Fruit fly (Drosophila melanogaster) whole organism, embryonic: ENCODE measurements around the gene CAH7.

Experiments
- Adf1 ChIP-seq: fragments of 200-800 bp; sonication (Bioruptor generic); IDR thresholded peaks from 2 replicates; pipeline ENCODE4 v1.3.6; 2022; ENCODE audit warnings: missing biosample characterization, missing genetic modification characterization
- Atf-2 ChIP-seq: fragments of 200-800 bp; sonication (Bioruptor generic); optimal IDR thresholded peaks from 2 replicates; lab custom pipeline; 2016; ENCODE audit warnings: missing biosample characterization, missing genetic modification characterization
- Bgb ChIP-seq: fragments of 200-800 bp; sonication (Bioruptor generic); IDR thresholded peaks from 2 replicates; pipeline ENCODE4 v1.3.6; 2022; ENCODE audit warnings: missing biosample characterization, missing genetic modification characterization; ENCODE audit not compliant: partially characterized antibody
- CG1024 ChIP-seq: fragments of 200-800 bp; sonication (Bioruptor generic); IDR thresholded peaks from 2 replicates; pipeline ENCODE4 v1.3.6; 2022; ENCODE audit warnings: missing biosample characterization, missing genetic modification characterization
- CG10654 ChIP-seq: fragments of 200-800 bp; sonication (Bioruptor generic); optimal IDR thresholded peaks from 2 replicates; lab custom pipeline; 2016; ENCODE audit warnings: missing biosample characterization, missing genetic modification characterization
- CG12155 ChIP-seq: fragments of 200-800 bp; sonication (Bioruptor generic); optimal IDR thresholded peaks from 3 replicates; lab custom pipeline; 2016; ENCODE audit warnings: missing biosample characterization, missing genetic modification characterization
- CG1233 ChIP-seq: fragments of 200-800 bp; sonication (Bioruptor generic); optimal IDR thresholded peaks from 4 replicates; lab custom pipeline; 2018; ENCODE audit warnings: missing biosample characterization, mild to moderate bottlenecking, missing genetic modification characterization
- CG12769 ChIP-seq: fragments of 200-800 bp; sonication (Bioruptor generic); optimal IDR thresholded peaks from 2 replicates; lab custom pipeline; 2019; ENCODE audit warnings: missing biosample characterization, mild to moderate bottlenecking, missing genetic modification characterization, moderate library complexity
- CG14667 ChIP-seq: fragments of 200-800 bp; sonication (Bioruptor generic); IDR thresholded peaks from 2 replicates; pipeline ENCODE4 v1.3.6; 2022; ENCODE audit warnings: missing biosample characterization, missing genetic modification characterization
- CG14710 ChIP-seq: fragments of 200-800 bp; sonication (Bioruptor generic); optimal IDR thresholded peaks from 3 replicates; lab custom pipeline; 2019; ENCODE audit warnings: missing biosample characterization, mild to moderate bottlenecking, missing genetic modification characterization, moderate library complexity
- CG14965 ChIP-seq: fragments of 200-800 bp; sonication (Bioruptor generic); optimal IDR thresholded peaks from 2 replicates; lab custom pipeline; 2016; ENCODE audit warnings: missing biosample characterization, missing genetic modification characterization, borderline replicate concordance
- CG17361 ChIP-seq: fragments of 200-800 bp; sonication (Bioruptor generic); IDR thresholded peaks from 3 replicates; pipeline ENCODE4 v1.3.6; 2022; ENCODE audit warnings: missing biosample characterization, missing genetic modification characterization
- CG17568 ChIP-seq: fragments of 200-800 bp; sonication (Bioruptor generic); optimal IDR thresholded peaks from 2 replicates; lab custom pipeline; 2018; ENCODE audit warnings: missing biosample characterization, mild to moderate bottlenecking, missing genetic modification characterization, moderate library complexity
- CG18011 ChIP-seq: fragments of 200-800 bp; sonication (Bioruptor generic); optimal IDR thresholded peaks from 2 replicates; lab custom pipeline; 2017; ENCODE audit warnings: missing biosample characterization, missing genetic modification characterization, mild to moderate bottlenecking, moderate library complexity, missing genotype
- CG3407 ChIP-seq: fragments of 200-800 bp; sonication (Bioruptor generic); optimal IDR thresholded peaks from 2 replicates; lab custom pipeline; 2018; ENCODE audit warnings: missing biosample characterization, mild to moderate bottlenecking, missing genetic modification characterization
- CG42726 ChIP-seq: fragments of 200-800 bp; sonication (Bioruptor generic); IDR thresholded peaks from 2 replicates; pipeline ENCODE4 v1.3.6; 2022; ENCODE audit warnings: missing biosample characterization, missing genetic modification characterization; ENCODE audit not compliant: partially characterized antibody
- CG7271 ChIP-seq: fragments of 200-800 bp; sonication (Bioruptor generic); optimal IDR thresholded peaks from 2 replicates; lab custom pipeline; 2018; ENCODE audit warnings: missing biosample characterization, mild to moderate bottlenecking, missing genetic modification characterization, moderate library complexity
- CG9437 ChIP-seq: fragments of 200-800 bp; sonication (Bioruptor generic); optimal IDR thresholded peaks from 2 replicates; lab custom pipeline; 2018; ENCODE audit warnings: missing biosample characterization, mild to moderate bottlenecking, missing genetic modification characterization
- CHES-1-like ChIP-seq: fragments of 200-800 bp; sonication (Bioruptor generic); optimal IDR thresholded peaks from 2 replicates; lab custom pipeline; 2016; ENCODE audit warnings: missing biosample characterization, missing genetic modification characterization
- Dfd ChIP-seq, 2 experiments: fragments of >200 bp; optimal IDR thresholded peaks; 2 replicates each; lab custom pipeline; 2017; ENCODE audit warnings: missing biosample characterization in 2 of 2, missing genetic modification characterization in 2 of 2
- Dll ChIP-seq: fragments of 200-800 bp; sonication (Bioruptor generic); IDR thresholded peaks from 4 replicates; pipeline ENCODE4 v1.3.6; 2022; ENCODE audit warnings: missing biosample characterization, missing genetic modification characterization; ENCODE audit not compliant: partially characterized antibody
- Eip74EF ChIP-seq, 2 experiments: fragments of 200-800 bp in 1 of 2; fragments of >200 bp in 1 of 2; sonication (Bioruptor generic) in 1 of 2; optimal IDR thresholded peaks; 2 replicates each; lab custom pipeline; 2017 to 2019; ENCODE audit warnings: missing biosample characterization in 2 of 2, missing genetic modification characterization in 2 of 2, mild to moderate bottlenecking in 1 of 2, moderate library complexity in 1 of 2
- Fer3 ChIP-seq: fragments of 200-800 bp; sonication (Bioruptor generic); optimal IDR thresholded peaks from 2 replicates; lab custom pipeline; 2018; ENCODE audit warnings: missing biosample characterization, mild to moderate bottlenecking, missing genetic modification characterization, moderate library complexity
- Med ChIP-seq: fragments of 200-800 bp; sonication (Bioruptor generic); peaks from one replicate; lab custom pipeline; 2016; ENCODE audit warnings: missing biosample characterization, missing genetic modification characterization, mild to moderate bottlenecking, inconsistent platforms, moderate library complexity
- Rfx ChIP-seq: fragments of 200-800 bp; sonication (Bioruptor generic); IDR thresholded peaks from 2 replicates; pipeline ENCODE4 v1.3.6; 2022; ENCODE audit warnings: missing biosample characterization, missing genetic modification characterization
- Rx ChIP-seq: fragments of 200-800 bp; sonication (Bioruptor generic); IDR thresholded peaks from 2 replicates; pipeline ENCODE4 v1.3.6; 2022; ENCODE audit warnings: missing biosample characterization, missing genetic modification characterization
- abd-A ChIP-seq: fragments of 200-800 bp; sonication (Bioruptor generic); optimal IDR thresholded peaks from 3 replicates; lab custom pipeline; 2019; ENCODE audit warnings: missing biosample characterization, mild to moderate bottlenecking, missing genetic modification characterization, moderate library complexity
- cas ChIP-seq: fragments of 200-800 bp; sonication (Bioruptor generic); IDR thresholded peaks from 2 replicates; pipeline ENCODE4 v1.3.6; 2022; ENCODE audit warnings: missing biosample characterization, missing genetic modification characterization
- dm ChIP-seq: fragments of 200-800 bp; sonication (Bioruptor generic); optimal IDR thresholded peaks from 3 replicates; lab custom pipeline; 2016; ENCODE audit warnings: missing biosample characterization, missing genetic modification characterization
- eve ChIP-seq, 2 experiments: fragments of >200 bp; optimal IDR thresholded peaks; 2 replicates each; lab custom pipeline; 2017; ENCODE audit warnings: missing biosample characterization in 2 of 2, missing genetic modification characterization in 2 of 2
- fu2 ChIP-seq: fragments of 200-800 bp; sonication (Bioruptor generic); optimal IDR thresholded peaks from 2 replicates; lab custom pipeline; 2016; ENCODE audit warnings: missing biosample characterization, missing genetic modification characterization
- gce ChIP-seq: fragments of 200-800 bp; sonication (Bioruptor generic); IDR thresholded peaks from 3 replicates; pipeline ENCODE4 v1.3.6; 2022; ENCODE audit warnings: missing biosample characterization, missing genetic modification characterization
- gsb-n ChIP-seq: fragments of 200-800 bp; sonication (Bioruptor generic); optimal IDR thresholded peaks from 3 replicates; lab custom pipeline; 2018; ENCODE audit warnings: missing biosample characterization, mild to moderate bottlenecking, missing genetic modification characterization
- hb ChIP-seq: fragments of 200-800 bp; sonication (Bioruptor generic); IDR thresholded peaks from 3 replicates; pipeline ENCODE4 v1.3.6; 2022; ENCODE audit warnings: missing biosample characterization, missing genetic modification characterization; ENCODE audit not compliant: partially characterized antibody
- klu ChIP-seq: fragments of 200-800 bp; sonication (Bioruptor generic); IDR thresholded peaks from 2 replicates; pipeline ENCODE4 v1.3.6; 2022; ENCODE audit warnings: missing biosample characterization, missing genetic modification characterization
- lbe ChIP-seq: fragments of 200-800 bp; sonication (Bioruptor generic); optimal IDR thresholded peaks from 2 replicates; lab custom pipeline; 2016; ENCODE audit warnings: missing biosample characterization, mild to moderate bottlenecking, missing genetic modification characterization
- mld ChIP-seq: fragments of 200-800 bp; sonication (Bioruptor generic); IDR thresholded peaks from 3 replicates; pipeline ENCODE4 v1.3.6; 2022; ENCODE audit warnings: missing biosample characterization, missing genetic modification characterization; ENCODE audit not compliant: partially characterized antibody
- oc ChIP-seq: fragments of 200-800 bp; sonication (Bioruptor generic); optimal IDR thresholded peaks from 2 replicates; lab custom pipeline; 2018; ENCODE audit warnings: missing biosample characterization, mild to moderate bottlenecking, missing genetic modification characterization, moderate library complexity
- pan ChIP-seq, 4 experiments: fragments of >200 bp in 3 of 4; fragments of 200-800 bp in 1 of 4; sonication (Bioruptor generic) in 1 of 4; optimal IDR thresholded peaks in 3 of 4; IDR thresholded peaks in 1 of 4; 2 replicates each; pipeline versions ENCODE4 v1.3.6 to Lab custom; 2017 to 2022; ENCODE audit warnings: missing biosample characterization in 2 of 4, missing genetic modification characterization in 2 of 4, mixed read lengths in 1 of 4
- pfk ChIP-seq: fragments of 200-800 bp; sonication (Bioruptor generic); optimal IDR thresholded peaks from 2 replicates; lab custom pipeline; 2018; ENCODE audit warnings: missing biosample characterization, mild to moderate bottlenecking, missing genetic modification characterization, moderate library complexity
- phol ChIP-seq: fragments of 200-800 bp; sonication (Bioruptor generic); optimal IDR thresholded peaks from 3 replicates; lab custom pipeline; 2018; ENCODE audit warnings: missing biosample characterization, mild to moderate bottlenecking, missing genetic modification characterization, moderate library complexity
- pita ChIP-seq: fragments of 200-800 bp; sonication (Bioruptor generic); optimal IDR thresholded peaks from 2 replicates; lab custom pipeline; 2017; ENCODE audit warnings: missing biosample characterization, mild to moderate bottlenecking, missing genetic modification characterization
- pnt ChIP-seq: fragments of 200-800 bp; sonication (Bioruptor generic); optimal IDR thresholded peaks from 3 replicates; lab custom pipeline; 2016; ENCODE audit warnings: missing biosample characterization, missing genetic modification characterization
- prd ChIP-seq, 3 experiments: fragments of >200 bp in 2 of 3; fragments of 200-800 bp in 1 of 3; sonication (Bioruptor generic) in 1 of 3; optimal IDR thresholded peaks in 2 of 3; IDR thresholded peaks in 1 of 3; 2 replicates in 2 of 3; 3 replicates in 1 of 3; pipeline versions ENCODE4 v1.3.6 to Lab custom; 2017 to 2022; ENCODE audit warnings: missing biosample characterization in 1 of 3, missing genetic modification characterization in 1 of 3
- slbo ChIP-seq: fragments of 200-800 bp; sonication (Bioruptor generic); IDR thresholded peaks from 2 replicates; pipeline ENCODE4 v1.3.6; 2022; ENCODE audit warnings: missing biosample characterization, missing genetic modification characterization
- slou ChIP-seq: fragments of 200-800 bp; sonication (Bioruptor generic); optimal IDR thresholded peaks from 3 replicates; lab custom pipeline; 2016; ENCODE audit warnings: missing biosample characterization, missing genetic modification characterization
- slp2 ChIP-seq: fragments of 200-800 bp; sonication (Bioruptor generic); optimal IDR thresholded peaks from 2 replicates; lab custom pipeline; 2016; ENCODE audit warnings: missing biosample characterization, missing genetic modification characterization
- toy ChIP-seq: fragments of 200-800 bp; sonication (Bioruptor generic); IDR thresholded peaks from 2 replicates; pipeline ENCODE4 v1.3.6; 2022; ENCODE audit warnings: missing biosample characterization, missing genetic modification characterization

Gene CAH7

dm6 chr3R:10100498-10101196, 11.4 kb upstream of the CAH7 start (continued):
- TF ChIP-seq CG17361 (GFP tag; lab: Robert Waterston, UW) (no peak), Adf1 (peak; percentile 32; the same call in 1 of the 2 replicates), CG9437 (no peak), CG12155 (GFP tag; lab: Kevin White, UChicago) (peak; percentile 27), Bgb (GFP tag; lab: Robert Waterston, UW) (peak; percentile 56; the same call in 1 of the 2 replicates), phol (peak; percentile 0), oc (tag; lab: Kevin White, UChicago) (no peak), Fer3 (tag; lab: Kevin White, UChicago) (peak; percentile 7), mld (GFP tag; lab: Robert Waterston, UW) (no peak), slou (GFP tag; lab: Kevin White, UChicago) (no peak), pnt (no peak), CG18011 (GFP tag; lab: Kevin White, UChicago) (no peak), klu (no peak), Dll (GFP tag; lab: Robert Waterston, UW) (no peak), CHES-1-like (GFP tag; lab: Kevin White, UChicago) (no peak), slp2 (GFP tag; lab: Kevin White, UChicago) (no peak), CG1024 (GFP tag; lab: Robert Waterston, UW) (no peak), fu2 (no peak), lbe (GFP tag; lab: Kevin White, UChicago) (no peak), CG42726 (GFP tag; lab: Robert Waterston, UW) (peak; percentile 44; the same call in 1 of the 2 replicates), Eip74EF (GFP tag; optimal IDR thresholded peaks at IDR 0.05; lab: Kevin White, UChicago) (no peak), Atf-2 (GFP tag; lab: Kevin White, UChicago) (no peak), CG17568 (GFP tag; lab: Kevin White, UChicago) (no peak), CG14965 (no peak), gce (GFP tag; lab: Robert Waterston, UW) (peak; percentile 41; the same call in 1 of the 3 replicates), Dfd (GFP tag; optimal IDR thresholded peaks at IDR 0.05; lab: Kevin White, UChicago) (no peak), CG14710 (tag; lab: Kevin White, UChicago) (no peak), eve (GFP tag; optimal IDR thresholded peaks at IDR 0.05; lab: Kevin White, UChicago) (no peak), CG3407 (GFP tag; lab: Kevin White, UChicago) (no peak), abd-A (no peak), CG12769 (tag; lab: Kevin White, UChicago) (peak; percentile 55), pita (GFP tag; lab: Kevin White, UChicago) (peak; percentile 47), dm (GFP tag; lab: Kevin White, UChicago) (no peak), Rfx (GFP tag; lab: Robert Waterston, UW) (peak; percentile 80), cas (GFP tag; lab: Robert Waterston, UW) (no peak), pfk (GFP tag; lab: Kevin White, UChicago) (no peak), CG7271 (tag; lab: Kevin White, UChicago) (no peak), CG14667 (no peak), gsb-n (tag; lab: Kevin White, UChicago) (no peak), prd (optimal IDR thresholded peaks at IDR 0.05; lab: Kevin White, UChicago) (no peak), prd (GFP tag; IDR thresholded peaks at IDR 0.05; lab: Robert Waterston, UW) (peak; percentile 44; the same call in 2 of the 3 replicates), CG1233 (GFP tag; lab: Kevin White, UChicago) (peak; percentile 14), Med (peak; percentile 94), CG10654 (GFP tag; lab: Kevin White, UChicago) (no peak), pan (optimal IDR thresholded peaks at IDR 0.05; lab: Kevin White, UChicago) (no peak), pan (GFP tag; optimal IDR thresholded peaks at IDR 0.05 in 1 of 2, IDR thresholded peaks at IDR 0.05 in 1 of 2) (peak in 1 of 2 experiments; percentile 34), slbo (GFP tag; lab: Robert Waterston, UW) (peak; percentile 74), toy (GFP tag; lab: Robert Waterston, UW) (no peak), Rx (GFP tag; lab: Robert Waterston, UW) (no peak), hb (GFP tag; lab: Robert Waterston, UW) (no peak)
